Worm (Caenorhabditis elegans) whole organism, late embryonic: Measurements from ENCODE around the gene C12D5.3.

Source experiments
- C38D4.7 ChIP-seq: fragments of 200-800 bp; sonication (Bioruptor generic); optimal IDR thresholded peaks from 2 replicates; lab custom pipeline; 2018; ENCODE audit warnings: mild to moderate bottlenecking, missing genetic modification characterization, moderate library complexity, missing compliant biosample characterization
- K02D7.2 ChIP-seq: sonication (generic microtip); optimal IDR thresholded peaks from 2 replicates; lab custom pipeline; 2017; ENCODE audit warnings: mild to moderate bottlenecking, missing genetic modification characterization, missing compliant biosample characterization
- T23F11.4 ChIP-seq: fragments of 200-800 bp; sonication (Bioruptor generic); optimal IDR thresholded peaks from 2 replicates; lab custom pipeline; 2018; ENCODE audit warnings: mild to moderate bottlenecking, missing genetic modification characterization, missing compliant biosample characterization
- ceh-14 ChIP-seq: sonication (generic microtip); optimal IDR thresholded peaks from 2 replicates; lab custom pipeline; 2016; ENCODE audit warnings: missing genotype, missing genetic modification characterization, missing compliant biosample characterization
- ceh-45 ChIP-seq: fragments of 200-800 bp; sonication (Bioruptor generic); IDR thresholded peaks from 2 replicates; pipeline ENCODE4 v1.3.6; 2022; ENCODE audit warnings: missing genetic modification reagents, missing genetic modification characterization, missing compliant biosample characterization
- ceh-48 ChIP-seq: sonication (generic microtip); optimal IDR thresholded peaks from 2 replicates; lab custom pipeline; 2016; ENCODE audit warnings: missing genetic modification characterization, inconsistent platforms, missing compliant biosample characterization
- elt-2 ChIP-seq: sonication (generic microtip); optimal IDR thresholded peaks from 2 replicates; lab custom pipeline; 2016; ENCODE audit warnings: missing genetic modification reagents, missing genetic modification characterization, missing compliant biosample characterization
- hlh-15 ChIP-seq: sonication (generic microtip); optimal IDR thresholded peaks from 2 replicates; lab custom pipeline; 2016; ENCODE audit warnings: missing genetic modification characterization, missing compliant biosample characterization
- hlh-6 ChIP-seq: sonication (generic microtip); optimal IDR thresholded peaks from 2 replicates; lab custom pipeline; 2016; ENCODE audit warnings: missing genotype, missing genetic modification characterization, missing compliant biosample characterization
- hlh-8 ChIP-seq: sonication (generic microtip); optimal IDR thresholded peaks from 2 replicates; lab custom pipeline; 2016; ENCODE audit warnings: missing genotype, missing genetic modification characterization, missing compliant biosample characterization
- lin-11 ChIP-seq: fragments of 200-800 bp; sonication (Bioruptor generic); optimal IDR thresholded peaks from 2 replicates; lab custom pipeline; 2018; ENCODE audit warnings: mild to moderate bottlenecking, missing genetic modification characterization, missing compliant biosample characterization
- madf-2 ChIP-seq: sonication (generic microtip); optimal IDR thresholded peaks from 2 replicates; lab custom pipeline; 2017; ENCODE audit warnings: missing genetic modification characterization, missing compliant biosample characterization
- nhr-11 ChIP-seq: fragments of 150-350 bp; optimal IDR thresholded peaks from 2 replicates; lab custom pipeline; 2014; ENCODE audit warnings: missing biosample characterization, missing genetic modification characterization
- npax-4 ChIP-seq: sonication (generic microtip); optimal IDR thresholded peaks from 2 replicates; lab custom pipeline; 2016; ENCODE audit warnings: missing genetic modification characterization, missing compliant biosample characterization
- pat-9 ChIP-seq: fragments of 200-800 bp; sonication (Bioruptor generic); optimal IDR thresholded peaks from 2 replicates; lab custom pipeline; 2018; ENCODE audit warnings: mild to moderate bottlenecking, missing genetic modification characterization, moderate library complexity, missing compliant biosample characterization
- pax-1 ChIP-seq: fragments of 150-350 bp; optimal IDR thresholded peaks from 2 replicates; lab custom pipeline; 2014; ENCODE audit warnings: missing biosample characterization, missing genetic modification characterization
- pha-4 ChIP-seq: fragments of 150-350 bp; optimal IDR thresholded peaks from 2 replicates; lab custom pipeline; 2018; ENCODE audit warnings: missing biosample characterization, missing genetic modification reagents, missing genetic modification characterization
- unc-42 ChIP-seq: sonication (generic microtip); optimal IDR thresholded peaks from 2 replicates; lab custom pipeline; 2016; ENCODE audit warnings: missing genotype, missing genetic modification characterization, missing compliant biosample characterization
- unc-55 ChIP-seq: sonication (generic microtip); optimal IDR thresholded peaks from 2 replicates; lab custom pipeline; 2017; ENCODE audit warnings: missing biosample characterization, missing genetic modification reagents, missing genetic modification characterization
- unc-86 ChIP-seq: sonication (generic microtip); optimal IDR thresholded peaks from 2 replicates; lab custom pipeline; 2016; ENCODE audit warnings: missing genetic modification characterization, missing compliant biosample characterization

C12D5.3 gene

DNA sequence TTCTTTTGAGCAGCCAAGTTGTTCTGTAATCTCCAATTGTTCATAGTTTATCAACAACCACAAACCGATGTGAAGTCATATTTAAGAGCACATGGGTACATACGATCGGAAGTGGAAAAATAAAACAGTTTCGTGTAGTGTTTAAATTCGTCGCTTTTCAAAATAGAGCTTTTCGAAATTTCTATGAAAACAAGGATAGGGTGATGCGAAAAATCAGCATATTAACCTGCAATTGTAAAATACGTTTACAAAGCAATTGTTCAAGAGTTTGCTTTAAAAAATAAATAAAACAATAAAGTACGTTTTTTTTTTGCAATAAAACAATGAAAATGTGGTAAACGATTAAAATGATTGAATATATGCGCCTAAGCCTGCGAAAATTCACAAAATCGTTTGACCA, 45.9 kb downstream of the C12D5.3 start, which contains the start of gene ZK105.14:
TSS of gene ZK105.14 (minus strand) at position 101 of the 400 bp plus-strand sequence.
- no peak for TF ChIP-seq hlh-15 (tag; lab: Kevin White, UChicago)
- no peak for TF ChIP-seq C38D4.7 (GFP tag; lab: Kevin White, UChicago)
- no peak for TF ChIP-seq unc-42 (tag; lab: Kevin White, UChicago)
- no peak for TF ChIP-seq pat-9 (tag; lab: Kevin White, UChicago)
- no peak for TF ChIP-seq pax-1 (tag; lab: Kevin White, UChicago)
- TF ChIP-seq, all 69 proteins: peak for 0

ce11 chrV:7723967-7724544, 48.1 kb downstream of the C12D5.3 start, which contains the start of the genes ZK105.6 and ZK105.8:
Gene ZK105.6 (minus strand): TSS chrV:7724067.
Gene ZK105.8 (plus strand): TSS chrV:7724494.
- peak; percentile 18 for TF ChIP-seq unc-42 (tag; lab: Kevin White, UChicago)
- TF ChIP-seq T23F11.4: no peak

ce11 chrV:7726202-7726601, 50.2 kb downstream of the C12D5.3 start:
- TF ChIP-seq unc-55 (GFP tag; lab: Kevin White, UChicago) (no peak), ceh-45 (GFP tag; lab: Robert Waterston, UW) (no peak), elt-2 (no peak), ceh-48 (no peak), unc-86 (tag; lab: Kevin White, UChicago) (no peak), madf-2 (no peak), ceh-14 (tag; lab: Kevin White, UChicago) (no peak), hlh-6 (tag; lab: Kevin White, UChicago) (no peak), npax-4 (tag; lab: Kevin White, UChicago) (no peak), nhr-11 (tag; lab: Kevin White, UChicago) (no peak), pha-4 (tag; lab: Kevin White, UChicago) (no peak), K02D7.2 (no peak), hlh-8 (no peak), lin-11 (tag; lab: Kevin White, UChicago) (no peak)
